Fruit fly (Drosophila melanogaster): ENCODE measurements around the gene Tm2.

dm6 chr3R:15293005-15293877 lies 16.8 kb upstream of the Tm2 start:
- peak; percentile 16; the same call in 1 of the 3 replicates for TF ChIP-seq fd96Ca (GFP tag; IDR thresholded peaks at IDR 0.05)
- TF ChIP-seq Pif1B (GFP tag; optimal IDR thresholded peaks at IDR 0.05), result no peak
- TF ChIP-seq Ets98B (GFP tag; IDR thresholded peaks at IDR 0.05), result no peak
- TF ChIP-seq Pif1A (GFP tag; optimal IDR thresholded peaks at IDR 0.05), result peak; percentile 29
- no peak for TF ChIP-seq CG17806 (tag; optimal IDR thresholded peaks at IDR 0.05)
- no peak for TF ChIP-seq CG4496 (GFP tag; IDR thresholded peaks at IDR 0.05)
- TF ChIP-seq D1 (tag; optimal IDR thresholded peaks at IDR 0.05), result no peak
- no peak for TF ChIP-seq CG8301 (tag; optimal IDR thresholded peaks at IDR 0.05)
- TF ChIP-seq CG34367 (tag; optimal IDR thresholded peaks at IDR 0.05), result no peak

All from whole organism, pupa.